Worm (Caenorhabditis elegans): ENCODE results near the gene B0564.2.
A peak's percentile ranks its signal among the peaks of the same experiment; 100 is the strongest.

The B0564.2 gene

ce11 chrIV:13077694-13078093, 29.8 kb upstream of the B0564.2 start:
- TF ChIP-seq fkh-10 (GFP tag; optimal IDR thresholded peaks at IDR 0.05) (no peak), eor-1 (tag; optimal IDR thresholded peaks at IDR 0.05) (no peak), unc-39 (tag; optimal IDR thresholded peaks at IDR 0.05) (no peak), ceh-16 (tag; optimal IDR thresholded peaks at IDR 0.05) (no peak), pha-4 (tag; optimal IDR thresholded peaks at IDR 0.05) (no peak), nhr-237 (tag; optimal IDR thresholded peaks at IDR 0.05) (no peak), ztf-4 (tag; optimal IDR thresholded peaks at IDR 0.05) (no peak), lin-39 (tag; optimal IDR thresholded peaks at IDR 0.05) (no peak), nhr-77 (tag; optimal IDR thresholded peaks at IDR 0.05) (no peak), skn-1 (tag; optimal IDR thresholded peaks at IDR 0.05) (no peak), fos-1 (tag; optimal IDR thresholded peaks at IDR 0.05) (no peak), ceh-82 (tag; optimal IDR thresholded peaks at IDR 0.05) (no peak), nhr-43 (tag; optimal IDR thresholded peaks at IDR 0.05; ENCODE audit: poor library complexity, severe bottlenecking) (peak; percentile 91), fkh-2 (tag; optimal IDR thresholded peaks at IDR 0.05) (no peak), ZK546.5 (tag; optimal IDR thresholded peaks at IDR 0.05) (no peak), nhr-23 (tag; optimal IDR thresholded peaks at IDR 0.05) (peak; percentile 39), unc-62 (GFP tag; optimal IDR thresholded peaks at IDR 0.05) (no peak), nhr-25 (tag; optimal IDR thresholded peaks at IDR 0.05) (peak; percentile 81), elt-1 (tag; optimal IDR thresholded peaks at IDR 0.05) (no peak), daf-12 (tag; optimal IDR thresholded peaks at IDR 0.05) (no peak), pqm-1 (tag; optimal IDR thresholded peaks at IDR 0.05) (no peak), egl-27 (tag; optimal IDR thresholded peaks at IDR 0.05) (no peak), ceh-9 (tag; optimal IDR thresholded peaks at IDR 0.05) (no peak), nhr-12 (tag; optimal IDR thresholded peaks at IDR 0.05) (no peak)

DNA sequence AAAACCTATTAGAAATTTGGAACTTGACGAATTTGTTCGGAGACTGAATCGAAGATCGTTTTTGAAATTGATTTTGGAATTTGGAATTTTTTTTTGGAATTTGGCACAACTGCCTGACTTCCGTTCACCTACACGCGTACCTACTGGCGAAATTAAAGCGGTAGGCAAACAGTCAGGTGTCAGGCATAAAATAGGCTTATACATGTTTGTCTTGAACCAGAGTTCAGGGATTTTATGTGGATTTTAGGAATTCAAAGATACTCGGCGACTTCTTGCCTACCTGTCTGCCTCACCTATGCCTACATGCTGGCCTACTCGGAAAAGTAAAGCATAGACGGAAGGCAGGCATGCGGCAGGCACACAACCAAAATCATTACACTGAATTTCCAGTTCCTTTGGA, 29.1 kb upstream of the B0564.2 start:
- TF ChIP-seq hmg-11 (tag; optimal IDR thresholded peaks at IDR 0.05) = no peak
- TF ChIP-seq daf-12 (tag; optimal IDR thresholded peaks at IDR 0.05) = no peak
- TF ChIP-seq nhr-25 (tag; optimal IDR thresholded peaks at IDR 0.05) = no peak
- TF ChIP-seq nhr-67 (tag; optimal IDR thresholded peaks at IDR 0.05) = no peak
- no peak for TF ChIP-seq nhr-12 (tag; optimal IDR thresholded peaks at IDR 0.05)

DNA sequence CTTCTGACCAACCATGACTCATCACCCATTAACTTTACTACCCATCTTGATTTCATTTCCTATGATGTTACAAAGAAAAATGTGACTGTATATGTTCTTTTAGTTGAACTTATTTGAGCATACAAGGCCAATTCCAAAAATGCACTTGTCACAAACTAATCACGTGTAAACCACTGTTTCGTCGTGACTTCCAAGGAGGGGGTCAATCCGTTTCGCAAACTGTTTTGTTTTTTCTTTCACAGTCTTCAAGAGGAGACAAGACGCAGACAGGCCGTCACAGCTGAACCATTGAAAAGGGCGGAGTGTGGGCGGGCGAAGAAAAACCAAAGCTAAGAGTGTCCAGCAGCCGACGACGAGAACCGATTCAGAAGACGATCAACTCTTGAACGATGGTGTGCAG, 28.3 kb upstream of the B0564.2 start, which contains the start of gene C39E9.8:
Gene C39E9.8 (plus strand): TSS at position 328 of the 400 bp plus-strand sequence.
- no peak for TF ChIP-seq ceh-82 (tag; optimal IDR thresholded peaks at IDR 0.05)
- TF ChIP-seq nhr-77 (tag; optimal IDR thresholded peaks at IDR 0.05) = no peak
- no peak for TF ChIP-seq elt-3 (tag; optimal IDR thresholded peaks at IDR 0.05)
- peak; percentile 47 for TF ChIP-seq nhr-23 (tag; optimal IDR thresholded peaks at IDR 0.05)
- TF ChIP-seq mml-1 (tag; optimal IDR thresholded peaks at IDR 0.05) = no peak
- no peak for TF ChIP-seq egl-27 (tag; optimal IDR thresholded peaks at IDR 0.05)
- no peak for TF ChIP-seq ama-1 (optimal IDR thresholded peaks at IDR 0.05)
- TF ChIP-seq fos-1 (tag; optimal IDR thresholded peaks at IDR 0.05) = no peak
- no peak for TF ChIP-seq R02D3.7 (tag; optimal IDR thresholded peaks at IDR 0.05)
- no peak for TF ChIP-seq pqm-1 (tag; optimal IDR thresholded peaks at IDR 0.05)
- no peak for TF ChIP-seq lsy-12 (tag; optimal IDR thresholded peaks at IDR 0.05)
- TF ChIP-seq daf-12 (tag; optimal IDR thresholded peaks at IDR 0.05) = no peak
- TF ChIP-seq nhr-25 (tag; optimal IDR thresholded peaks at IDR 0.05) = peak; percentile 79
- TF ChIP-seq nhr-43 (tag; optimal IDR thresholded peaks at IDR 0.05; ENCODE audit: poor library complexity, severe bottlenecking) = peak; percentile 77
- TF ChIP-seq lin-15B (tag; optimal IDR thresholded peaks at IDR 0.05) = no peak
- no peak for TF ChIP-seq snpc-4 (tag; optimal IDR thresholded peaks at IDR 0.05)
- no peak for TF ChIP-seq lin-39 (tag; optimal IDR thresholded peaks at IDR 0.05)
- TF ChIP-seq unc-62 (GFP tag; optimal IDR thresholded peaks at IDR 0.05) = no peak
- TF ChIP-seq fkh-10 (GFP tag; optimal IDR thresholded peaks at IDR 0.05) = no peak
- TF ChIP-seq ztf-4 (tag; optimal IDR thresholded peaks at IDR 0.05) = no peak

ce11 chrIV:13080185-13080584, 27.3 kb upstream of the B0564.2 start:
- TF ChIP-seq aly-2 (tag; optimal IDR thresholded peaks at IDR 0.05) (no peak), nhr-25 (tag; optimal IDR thresholded peaks at IDR 0.05) (peak; percentile 30), ama-1 (optimal IDR thresholded peaks at IDR 0.05) (peak; percentile 24), fos-1 (tag; optimal IDR thresholded peaks at IDR 0.05) (no peak), fkh-2 (tag; optimal IDR thresholded peaks at IDR 0.05) (no peak), nhr-23 (tag; optimal IDR thresholded peaks at IDR 0.05) (peak; percentile 63), sea-2 (GFP tag; optimal IDR thresholded peaks at IDR 0.05) (no peak), nhr-12 (tag; optimal IDR thresholded peaks at IDR 0.05) (no peak), ztf-4 (tag; optimal IDR thresholded peaks at IDR 0.05) (no peak), ceh-28 (tag; optimal IDR thresholded peaks at IDR 0.05) (no peak), lin-39 (tag; optimal IDR thresholded peaks at IDR 0.05) (no peak), nhr-11 (tag; optimal IDR thresholded peaks at IDR 0.05) (peak; percentile 34), nhr-28 (tag; optimal IDR thresholded peaks at IDR 0.05) (no peak), snpc-4 (tag; optimal IDR thresholded peaks at IDR 0.05) (no peak), mdl-1 (tag; optimal IDR thresholded peaks at IDR 0.05) (no peak), unc-39 (tag; optimal IDR thresholded peaks at IDR 0.05) (no peak), zag-1 (tag; optimal IDR thresholded peaks at IDR 0.05) (no peak), egl-27 (tag; optimal IDR thresholded peaks at IDR 0.05) (no peak), unc-62 (GFP tag; optimal IDR thresholded peaks at IDR 0.05) (no peak), elt-2 (tag; optimal IDR thresholded peaks at IDR 0.05) (no peak), fkh-10 (GFP tag; optimal IDR thresholded peaks at IDR 0.05) (no peak), pqm-1 (tag; optimal IDR thresholded peaks at IDR 0.05) (no peak), nhr-67 (tag; optimal IDR thresholded peaks at IDR 0.05) (no peak), lin-15B (tag; optimal IDR thresholded peaks at IDR 0.05) (no peak), mml-1 (tag; optimal IDR thresholded peaks at IDR 0.05) (no peak), lsy-12 (tag; optimal IDR thresholded peaks at IDR 0.05) (no peak), ceh-16 (tag; optimal IDR thresholded peaks at IDR 0.05) (no peak), nhr-77 (tag; optimal IDR thresholded peaks at IDR 0.05) (no peak), nhr-237 (tag; optimal IDR thresholded peaks at IDR 0.05) (no peak), egl-5 (tag; optimal IDR thresholded peaks at IDR 0.05) (no peak), ZK546.5 (tag; optimal IDR thresholded peaks at IDR 0.05) (no peak), elt-1 (tag; optimal IDR thresholded peaks at IDR 0.05) (no peak), daf-12 (tag; optimal IDR thresholded peaks at IDR 0.05) (no peak), jun-1 (tag; optimal IDR thresholded peaks at IDR 0.05) (no peak), elt-3 (tag; optimal IDR thresholded peaks at IDR 0.05) (peak in 1 of 3 experiments; percentile 12), skn-1 (tag; optimal IDR thresholded peaks at IDR 0.05) (no peak)

Measured in whole organism, L3 larva.